Fruit fly (Drosophila melanogaster) whole organism, pupa: ENCODE measurements around the gene GAPcenA.

ENCODE experiments used
- CG10348 ChIP-seq: fragments of 200-800 bp; sonication (Bioruptor generic); IDR thresholded peaks from 2 replicates; pipeline ENCODE4 v1.3.6; 2022; ENCODE audit warnings: missing biosample characterization, missing genetic modification characterization
- D1 ChIP-seq: fragments of 200-800 bp; sonication (Bioruptor generic); optimal IDR thresholded peaks from 2 replicates; lab custom pipeline; 2018; ENCODE audit warnings: missing biosample characterization, mild to moderate bottlenecking, missing genetic modification characterization, moderate library complexity
- gl ChIP-seq: fragments of 200-800 bp; sonication (Bioruptor generic); optimal IDR thresholded peaks from 2 replicates; lab custom pipeline; 2018; ENCODE audit warnings: missing biosample characterization, mild to moderate bottlenecking, missing genetic modification characterization

- TF ChIP-seq gl (tag; lab: Kevin White, UChicago) (no peak), CG10348 (GFP tag; lab: Robert Waterston, UW) (no peak), D1 (no peak)
Observed at dm6 chr3L:8299224-8300130, 46.9 kb upstream of the GAPcenA start, which contains the start of the genes Arl5 and CG13671.
